Worm (Caenorhabditis elegans) whole organism, midembryonic: ENCODE measurements around the gene vars-1.

Experiments
- T22C8.4 ChIP-seq: fragments of 200-800 bp; sonication (Bioruptor generic); IDR thresholded peaks from 2 replicates; pipeline ENCODE4 v1.3.6; 2022; ENCODE audit warnings: missing genetic modification characterization, missing compliant biosample characterization
- cog-1 ChIP-seq: sonication (generic microtip); optimal IDR thresholded peaks from 2 replicates; lab custom pipeline; 2016; ENCODE audit warnings: missing genetic modification characterization, missing compliant biosample characterization
- flt-1 ChIP-seq: fragments of 200-800 bp; sonication (Bioruptor generic); IDR thresholded peaks from 2 replicates; pipeline ENCODE4 v1.3.6; 2022; ENCODE audit warnings: missing genetic modification characterization, missing compliant biosample characterization
- klf-2 ChIP-seq: fragments of 200-800 bp; sonication (Bioruptor generic); conservative IDR thresholded peaks from 2 replicates; pipeline ENCODE4 v1.3.6; 2022; ENCODE audit warnings: missing genetic modification reagents, missing genetic modification characterization, missing compliant biosample characterization
- med-1 ChIP-seq: sonication (generic microtip); optimal IDR thresholded peaks from 2 replicates; lab custom pipeline; 2017; ENCODE audit warnings: missing genetic modification characterization, mild to moderate bottlenecking, missing compliant biosample characterization, antibody characterized with exemption, missing genetic modification reagents; ENCODE audit not compliant: insufficient read depth
- ref-1 ChIP-seq: fragments of 200-800 bp; sonication (Bioruptor generic); conservative IDR thresholded peaks from 2 replicates; pipeline ENCODE4 v1.3.6; 2022; ENCODE audit warnings: missing genetic modification reagents, missing genetic modification characterization, missing compliant biosample characterization
- ztf-23 ChIP-seq: fragments of 200-800 bp; sonication (Bioruptor generic); IDR thresholded peaks from 2 replicates; pipeline ENCODE4 v1.3.6; 2022; ENCODE audit warnings: missing genetic modification reagents, missing genetic modification characterization, missing compliant biosample characterization
- ztf-29 ChIP-seq: fragments of 200-800 bp; sonication (Bioruptor generic); IDR thresholded peaks from 2 replicates; pipeline ENCODE4 v1.3.6; 2022; ENCODE audit warnings: missing genetic modification reagents, missing genetic modification characterization, missing compliant biosample characterization

- no peak for TF ChIP-seq med-1 (GFP tag; lab: Kevin White, UChicago)
- no peak for TF ChIP-seq T22C8.4
- no peak for TF ChIP-seq flt-1 (GFP tag; lab: Robert Waterston, UW)
- TF ChIP-seq klf-2, result no peak
- no peak for TF ChIP-seq ztf-23 (GFP tag; lab: Robert Waterston, UW)
- TF ChIP-seq ztf-29 (GFP tag; lab: Robert Waterston, UW), result no peak
- TF ChIP-seq cog-1 (tag; lab: Kevin White, UChicago), result no peak
- TF ChIP-seq ref-1 (GFP tag; lab: Robert Waterston, UW), result no peak
Measured at ce11 chrV:8022040-8022439, 9.2 kb upstream of the vars-1 start, which contains the start of gene ech-3.
